Fruit fly (Drosophila melanogaster) whole organism, embryonic: Measurements from ENCODE around the gene CG17207.
A peak's percentile ranks its signal among the peaks of the same experiment; 100 is the strongest.

Experiments
- ATbp ChIP-seq: fragments of 200-800 bp; sonication (Bioruptor generic); optimal IDR thresholded peaks from 2 replicates; lab custom pipeline; 2017; ENCODE audit warnings: missing biosample characterization, mild to moderate bottlenecking, missing genetic modification characterization, missing genetic modification reagents
- Awh ChIP-seq: fragments of 200-800 bp; sonication (Bioruptor generic); IDR thresholded peaks from 2 replicates; pipeline ENCODE4, ENCODE4 v1.3.6; 2022; ENCODE audit warnings: missing biosample characterization, missing genetic modification characterization
- CG10274 ChIP-seq: fragments of 200-800 bp; sonication (Bioruptor generic); optimal IDR thresholded peaks from 3 replicates; lab custom pipeline; 2017; ENCODE audit warnings: missing biosample characterization, mild to moderate bottlenecking, missing genetic modification characterization
- CG10321 ChIP-seq: fragments of 200-800 bp; sonication (Bioruptor generic); IDR thresholded peaks from 2 replicates; pipeline ENCODE4 v1.3.6; 2022; ENCODE audit warnings: missing biosample characterization, missing genetic modification characterization
- CG11456 ChIP-seq: fragments of 200-800 bp; sonication (Bioruptor generic); IDR thresholded peaks from 3 replicates; pipeline ENCODE4 v1.3.6; 2022; ENCODE audit warnings: missing biosample characterization, missing genetic modification characterization
- CG11695 ChIP-seq: fragments of 200-800 bp; sonication (Bioruptor generic); IDR thresholded peaks from 3 replicates; pipeline ENCODE4 v1.3.6; 2022; ENCODE audit warnings: missing biosample characterization, missing genetic modification characterization
- CG12236 ChIP-seq: fragments of 200-800 bp; sonication (Bioruptor generic); optimal IDR thresholded peaks from 2 replicates; lab custom pipeline; 2016; ENCODE audit warnings: missing biosample characterization, missing genetic modification characterization
- CG15073 ChIP-seq: fragments of 200-800 bp; sonication (Bioruptor generic); optimal IDR thresholded peaks from 2 replicates; lab custom pipeline; 2016; ENCODE audit warnings: missing biosample characterization, missing genetic modification characterization
- CG15696 ChIP-seq: fragments of 200-800 bp; sonication (Bioruptor generic); optimal IDR thresholded peaks from 2 replicates; lab custom pipeline; 2019; ENCODE audit warnings: missing biosample characterization, mild to moderate bottlenecking, missing genetic modification characterization, moderate library complexity
- CG17328 ChIP-seq: fragments of 200-800 bp; sonication (Bioruptor generic); IDR thresholded peaks from 2 replicates; pipeline ENCODE4 v1.3.6; 2022; ENCODE audit warnings: missing biosample characterization, missing genetic modification characterization
- CG17568 ChIP-seq: fragments of 200-800 bp; sonication (Bioruptor generic); optimal IDR thresholded peaks from 2 replicates; lab custom pipeline; 2018; ENCODE audit warnings: missing biosample characterization, mild to moderate bottlenecking, missing genetic modification characterization, moderate library complexity
- CG18599 ChIP-seq: fragments of 200-800 bp; sonication (Bioruptor generic); optimal IDR thresholded peaks from 3 replicates; lab custom pipeline; 2017; ENCODE audit warnings: missing biosample characterization, missing genetic modification characterization, mild to moderate bottlenecking, moderate library complexity, missing genetic modification reagents
- CG4707 ChIP-seq: fragments of 200-800 bp; sonication (Bioruptor generic); optimal IDR thresholded peaks from 2 replicates; lab custom pipeline; 2018; ENCODE audit warnings: missing biosample characterization, mild to moderate bottlenecking, missing genetic modification characterization, moderate library complexity
- CG6683 ChIP-seq: fragments of 200-800 bp; sonication (Bioruptor generic); optimal IDR thresholded peaks from 2 replicates; lab custom pipeline; 2017; ENCODE audit warnings: missing biosample characterization, mild to moderate bottlenecking, missing genetic modification characterization, missing genetic modification reagents
- CG7556 ChIP-seq: fragments of 200-800 bp; sonication (Bioruptor generic); optimal IDR thresholded peaks from 2 replicates; lab custom pipeline; 2017; ENCODE audit warnings: missing biosample characterization, mild to moderate bottlenecking, missing genetic modification characterization
- CG7928 ChIP-seq: fragments of 200-800 bp; sonication (Bioruptor generic); optimal IDR thresholded peaks from 2 replicates; lab custom pipeline; 2017; ENCODE audit warnings: missing biosample characterization, mild to moderate bottlenecking, missing genetic modification characterization
- CG8478 ChIP-seq: fragments of >200 bp; optimal IDR thresholded peaks from 2 replicates; lab custom pipeline; 2018
- CG9609 ChIP-seq: fragments of 200-800 bp; sonication (Bioruptor generic); optimal IDR thresholded peaks from 3 replicates; lab custom pipeline; 2016; ENCODE audit warnings: missing biosample characterization, missing genetic modification characterization
- CG9727 ChIP-seq: fragments of 200-800 bp; sonication (Bioruptor generic); optimal IDR thresholded peaks from 3 replicates; lab custom pipeline; 2017; ENCODE audit warnings: missing biosample characterization, mild to moderate bottlenecking, missing genetic modification characterization
- D19A ChIP-seq: fragments of 200-800 bp; optimal IDR thresholded peaks from 3 replicates; lab custom pipeline; 2019; ENCODE audit warnings: missing biosample characterization, mild to moderate bottlenecking, missing genetic modification characterization, moderate library complexity
- Deaf1 ChIP-seq: fragments of 200-800 bp; optimal IDR thresholded peaks from 3 replicates; lab custom pipeline; 2019; ENCODE audit warnings: missing biosample characterization, mild to moderate bottlenecking, missing genetic modification characterization, moderate library complexity
- Dip2 ChIP-seq: fragments of 200-800 bp; sonication (Bioruptor generic); IDR thresholded peaks from 2 replicates; pipeline ENCODE4 v1.3.6; 2022; ENCODE audit warnings: missing biosample characterization, missing genetic modification characterization
- E2f1 ChIP-seq: fragments of 200-800 bp; sonication (Bioruptor generic); IDR thresholded peaks from 2 replicates; pipeline ENCODE4 v1.3.6; 2022; ENCODE audit warnings: missing biosample characterization, missing genetic modification characterization
- HLHmδ ChIP-seq: fragments of 200-800 bp; sonication (Bioruptor generic); optimal IDR thresholded peaks from 2 replicates; lab custom pipeline; 2018; ENCODE audit warnings: missing biosample characterization, mild to moderate bottlenecking, missing genetic modification characterization, moderate library complexity
- MBD-R2 ChIP-seq: fragments of 200-800 bp; sonication (Bioruptor generic); IDR thresholded peaks from 2 replicates; pipeline ENCODE4 v1.3.6; 2022; ENCODE audit warnings: missing biosample characterization, missing genetic modification characterization
- Nf-YA ChIP-seq: fragments of 200-800 bp; sonication (Bioruptor generic); IDR thresholded peaks from 2 replicates; pipeline ENCODE4 v1.3.6; 2022; ENCODE audit warnings: missing biosample characterization, missing genetic modification characterization
- Nf-YC ChIP-seq: fragments of 200-800 bp; optimal IDR thresholded peaks from 3 replicates; lab custom pipeline; 2019; ENCODE audit warnings: missing biosample characterization, mild to moderate bottlenecking, missing genetic modification characterization, moderate library complexity
- Optix ChIP-seq: fragments of 200-800 bp; sonication (Bioruptor generic); IDR thresholded peaks from 3 replicates; pipeline ENCODE4 v1.3.6; 2022; ENCODE audit warnings: missing biosample characterization, missing genetic modification characterization
- Sox100B ChIP-seq: fragments of 200-800 bp; sonication (Bioruptor generic); optimal IDR thresholded peaks from 3 replicates; lab custom pipeline; 2018; ENCODE audit warnings: missing biosample characterization, mild to moderate bottlenecking, missing genetic modification characterization
- Trl ChIP-seq, 3 experiments: fragments of >200 bp in 2 of 3; fragments of 200-800 bp in 1 of 3; sonication (Bioruptor generic) in 1 of 3; optimal IDR thresholded peaks; 2 replicates in 1 of 3; 3 replicates in 2 of 3; lab custom pipeline; 2016 to 2017; ENCODE audit warnings: missing biosample characterization in 1 of 3, missing genetic modification characterization in 1 of 3
- aop ChIP-seq: fragments of 200-800 bp; sonication (Bioruptor generic); IDR thresholded peaks from 2 replicates; pipeline ENCODE4 v1.3.6; 2022; ENCODE audit warnings: missing biosample characterization, missing genetic modification characterization
- az2 ChIP-seq: fragments of 200-800 bp; sonication (Bioruptor generic); optimal IDR thresholded peaks from 3 replicates; lab custom pipeline; 2016; ENCODE audit warnings: missing biosample characterization, missing genetic modification characterization
- cg ChIP-seq: fragments of 200-800 bp; sonication (Bioruptor generic); optimal IDR thresholded peaks from 3 replicates; lab custom pipeline; 2019; ENCODE audit warnings: missing biosample characterization, mild to moderate bottlenecking, missing genetic modification characterization, moderate library complexity
- chinmo ChIP-seq: fragments of 200-800 bp; sonication (Bioruptor generic); IDR thresholded peaks from 4 replicates; pipeline ENCODE4 v1.3.6; 2022; ENCODE audit warnings: missing biosample characterization, missing genetic modification characterization; ENCODE audit not compliant: partially characterized antibody
- corto ChIP-seq: fragments of 200-800 bp; sonication (Bioruptor generic); optimal IDR thresholded peaks from 2 replicates; lab custom pipeline; 2016; ENCODE audit warnings: missing biosample characterization, mild to moderate bottlenecking, missing genetic modification characterization, moderate library complexity
- disco-r ChIP-seq: fragments of 200-800 bp; sonication (Bioruptor generic); optimal IDR thresholded peaks from 2 replicates; lab custom pipeline; 2016; ENCODE audit warnings: missing biosample characterization, missing genetic modification characterization
- dmrt99B ChIP-seq: fragments of 200-800 bp; sonication (Bioruptor generic); optimal IDR thresholded peaks from 2 replicates; lab custom pipeline; 2018; ENCODE audit warnings: missing biosample characterization, mild to moderate bottlenecking, missing genetic modification characterization, moderate library complexity
- gcm ChIP-seq: fragments of 200-800 bp; sonication (Bioruptor generic); optimal IDR thresholded peaks from 2 replicates; lab custom pipeline; 2019; ENCODE audit warnings: missing biosample characterization, mild to moderate bottlenecking, missing genetic modification characterization, moderate library complexity
- gem ChIP-seq: fragments of 200-800 bp; sonication (Bioruptor generic); optimal IDR thresholded peaks from 2 replicates; lab custom pipeline; 2019; ENCODE audit warnings: missing biosample characterization, mild to moderate bottlenecking, missing genetic modification characterization, moderate library complexity
- hbn ChIP-seq: fragments of 200-800 bp; sonication (Bioruptor generic); IDR thresholded peaks from 2 replicates; pipeline ENCODE4 v1.3.6; 2022; ENCODE audit warnings: missing biosample characterization, missing genetic modification characterization; ENCODE audit not compliant: partially characterized antibody
- inv ChIP-seq: fragments of 200-800 bp; sonication (Bioruptor generic); IDR thresholded peaks from 2 replicates; pipeline ENCODE4 v1.3.6; 2022; ENCODE audit warnings: missing biosample characterization, missing genetic modification characterization; ENCODE audit not compliant: partially characterized antibody
- jumu ChIP-seq: fragments of 200-800 bp; sonication (Bioruptor generic); optimal IDR thresholded peaks from 3 replicates; lab custom pipeline; 2016; ENCODE audit warnings: missing biosample characterization, missing genetic modification characterization
- lov ChIP-seq, 2 experiments: fragments of 200-800 bp in 1 of 2; fragments of >200 bp in 1 of 2; sonication (Bioruptor generic) in 1 of 2; IDR thresholded peaks in 1 of 2; optimal IDR thresholded peaks in 1 of 2; 2 replicates in 1 of 2; 3 replicates in 1 of 2; pipeline versions ENCODE4 v1.3.6 to Lab custom; 2017 to 2022; ENCODE audit warnings: missing biosample characterization in 1 of 2, missing genetic modification characterization in 1 of 2
- maf-S ChIP-seq: fragments of 200-800 bp; sonication (Bioruptor generic); optimal IDR thresholded peaks from 2 replicates; lab custom pipeline; 2016; ENCODE audit warnings: missing biosample characterization, missing genetic modification characterization
- pb ChIP-seq: fragments of 200-800 bp; sonication (Bioruptor generic); optimal IDR thresholded peaks from 3 replicates; lab custom pipeline; 2016; ENCODE audit warnings: missing biosample characterization, missing genetic modification characterization
- pita ChIP-seq: fragments of 200-800 bp; sonication (Bioruptor generic); optimal IDR thresholded peaks from 2 replicates; lab custom pipeline; 2017; ENCODE audit warnings: missing biosample characterization, mild to moderate bottlenecking, missing genetic modification characterization
- pum ChIP-seq: fragments of 200-800 bp; sonication (Bioruptor generic); optimal IDR thresholded peaks from 2 replicates; lab custom pipeline; 2016; ENCODE audit warnings: missing biosample characterization, missing genetic modification characterization
- sens-2 ChIP-seq: fragments of 200-800 bp; sonication (Bioruptor generic); IDR thresholded peaks from 2 replicates; pipeline ENCODE4 v1.3.6; 2022; ENCODE audit warnings: missing biosample characterization, missing genetic modification characterization
- seq ChIP-seq: fragments of 200-800 bp; sonication (Bioruptor generic); IDR thresholded peaks from 2 replicates; pipeline ENCODE4 v1.3.6; 2022; ENCODE audit warnings: missing biosample characterization, missing genetic modification characterization
- unpg ChIP-seq: fragments of 200-800 bp; sonication (Bioruptor generic); optimal IDR thresholded peaks from 3 replicates; lab custom pipeline; 2018; ENCODE audit warnings: missing biosample characterization, mild to moderate bottlenecking, missing genetic modification characterization, moderate library complexity

The CG17207 gene

DNA sequence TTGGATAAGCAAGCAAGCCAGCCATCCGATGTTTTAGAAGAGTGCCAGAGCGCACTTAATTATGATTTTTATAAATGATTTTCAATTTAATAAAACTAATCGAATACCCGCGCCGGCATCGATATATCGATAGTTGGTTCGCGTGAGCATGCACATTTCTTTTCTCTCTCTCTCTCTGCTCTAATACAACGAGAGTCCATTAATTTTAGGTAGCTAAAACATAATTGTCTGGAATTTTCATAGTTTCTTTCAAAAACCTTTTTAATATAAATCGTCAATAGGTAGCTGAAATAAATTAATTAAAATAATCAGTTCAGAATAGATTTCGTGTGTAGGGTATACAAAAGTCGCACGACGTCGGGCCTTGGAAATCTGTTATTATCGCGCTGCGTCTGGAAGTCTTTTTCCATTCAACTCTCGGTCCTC lies 10.0 kb upstream of the CG17207 start, which contains the start of gene CG18549 (continued):
- TF ChIP-seq sens-2 (GFP tag; lab: Robert Waterston, UW) (peak; percentile 100), corto (GFP tag; lab: Kevin White, UChicago) (peak; percentile 100), gem (peak; percentile 100), CG10321 (GFP tag; lab: Robert Waterston, UW) (peak; percentile 91), Nf-YC (tag; lab: Kevin White, UChicago) (peak; percentile 95), D19A (tag; lab: Kevin White, UChicago) (peak; percentile 100), maf-S (peak; percentile 99), CG11456 (peak; percentile 100), az2 (GFP tag; lab: Kevin White, UChicago) (peak; percentile 100), unpg (GFP tag; lab: Kevin White, UChicago) (peak; percentile 100), inv (peak; percentile 68), CG10274 (peak; percentile 98), CG6683 (GFP tag; lab: Kevin White, UChicago) (peak; percentile 99), CG15696 (tag; lab: Kevin White, UChicago) (peak; percentile 99), disco-r (peak; percentile 99), seq (GFP tag; lab: Robert Waterston, UW) (peak; percentile 100), ATbp (peak; percentile 100), CG9727 (GFP tag; lab: Kevin White, UChicago) (peak; percentile 100), CG7556 (GFP tag; lab: Kevin White, UChicago) (peak; percentile 100), Nf-YA (peak; percentile 100), MBD-R2 (GFP tag; lab: Robert Waterston, UW) (peak; percentile 100), CG8478 (lab: Kevin White, UChicago) (no peak), chinmo (peak; percentile 97), CG9609 (GFP tag; lab: Kevin White, UChicago) (peak; percentile 99), E2f1 (peak; percentile 100), jumu (GFP tag; lab: Kevin White, UChicago) (peak; percentile 99), lov (optimal IDR thresholded peaks at IDR 0.05; lab: Kevin White, UChicago) (no peak), lov (GFP tag; IDR thresholded peaks at IDR 0.05; lab: Robert Waterston, UW) (peak; percentile 100), CG17328 (GFP tag; lab: Robert Waterston, UW) (peak; percentile 100), dmrt99B (tag; lab: Kevin White, UChicago) (peak; percentile 100), Awh (peak; percentile 100), CG15073 (GFP tag; lab: Kevin White, UChicago) (peak; percentile 94), CG7928 (GFP tag; lab: Kevin White, UChicago) (peak; percentile 85), aop (GFP tag; lab: Robert Waterston, UW) (peak; percentile 98), CG4707 (GFP tag; lab: Kevin White, UChicago) (peak; percentile 99), Deaf1 (peak; percentile 93), pita (GFP tag; lab: Kevin White, UChicago) (no peak), cg (no peak), gcm (GFP tag; lab: Kevin White, UChicago) (peak; percentile 100), Sox100B (GFP tag; lab: Kevin White, UChicago) (peak; percentile 100), CG12236 (GFP tag; lab: Kevin White, UChicago) (peak; percentile 99), CG17568 (GFP tag; lab: Kevin White, UChicago) (peak; percentile 100), HLHmδ (GFP tag; lab: Kevin White, UChicago) (no peak), Dip2 (GFP tag; lab: Robert Waterston, UW) (peak; percentile 83), CG11695 (GFP tag; lab: Robert Waterston, UW) (peak; percentile 100), Trl (optimal IDR thresholded peaks at IDR 0.05; lab: Kevin White, UChicago) (peak; percentile 46 to 53), Trl (GFP tag; optimal IDR thresholded peaks at IDR 0.05; lab: Kevin White, UChicago) (peak; percentile 99), pb (GFP tag; lab: Kevin White, UChicago) (peak; percentile 98), hbn (GFP tag; lab: Robert Waterston, UW) (peak; percentile 86), pum (GFP tag; lab: Kevin White, UChicago) (peak; percentile 99), CG18599 (peak; percentile 100), Optix (GFP tag; lab: Robert Waterston, UW) (peak; percentile 99)
